Fruit fly (Drosophila melanogaster) whole organism, adult: Measurements from ENCODE around the gene I-3.

Experiments used
- CG11617 ChIP-seq: fragments of 200-800 bp; sonication (Bioruptor generic); optimal IDR thresholded peaks from 2 replicates; lab custom pipeline; 2017; ENCODE audit warnings: mild to moderate bottlenecking, missing biosample characterization, missing genetic modification reagents, missing genetic modification characterization
- CG12768 ChIP-seq: fragments of 200-800 bp; sonication (Bioruptor generic); optimal IDR thresholded peaks from 2 replicates; lab custom pipeline; 2017; ENCODE audit warnings: missing biosample characterization, missing genetic modification characterization, mild to moderate bottlenecking, moderate library complexity, missing genetic modification reagents
- CG14711 ChIP-seq: fragments of 200-800 bp; sonication (Bioruptor generic); optimal IDR thresholded peaks from 2 replicates; lab custom pipeline; 2018; ENCODE audit warnings: missing biosample characterization, mild to moderate bottlenecking, missing genetic modification characterization, moderate library complexity
- Hr96 ChIP-seq: fragments of 200-800 bp; sonication (Bioruptor generic); optimal IDR thresholded peaks from 2 replicates; lab custom pipeline; 2016; ENCODE audit warnings: missing biosample characterization, missing genetic modification characterization
- ovo ChIP-seq: fragments of 200-800 bp; sonication (Bioruptor generic); optimal IDR thresholded peaks from 2 replicates; lab custom pipeline; 2016; ENCODE audit warnings: missing biosample characterization, missing genetic modification characterization
- pad ChIP-seq: fragments of 200-800 bp; sonication (Bioruptor generic); optimal IDR thresholded peaks from 3 replicates; lab custom pipeline; 2017; ENCODE audit warnings: missing biosample characterization, missing genetic modification characterization, mild to moderate bottlenecking, moderate library complexity, missing genetic modification reagents
- tj ChIP-seq: fragments of 200-800 bp; sonication (Bioruptor generic); optimal IDR thresholded peaks from 3 replicates; lab custom pipeline; 2017; ENCODE audit warnings: missing biosample characterization, mild to moderate bottlenecking, missing genetic modification characterization, moderate library complexity
- toe ChIP-seq: fragments of 200-800 bp; sonication (Bioruptor generic); optimal IDR thresholded peaks from 2 replicates; lab custom pipeline; 2016; ENCODE audit warnings: missing biosample characterization, missing genetic modification characterization

DNA sequence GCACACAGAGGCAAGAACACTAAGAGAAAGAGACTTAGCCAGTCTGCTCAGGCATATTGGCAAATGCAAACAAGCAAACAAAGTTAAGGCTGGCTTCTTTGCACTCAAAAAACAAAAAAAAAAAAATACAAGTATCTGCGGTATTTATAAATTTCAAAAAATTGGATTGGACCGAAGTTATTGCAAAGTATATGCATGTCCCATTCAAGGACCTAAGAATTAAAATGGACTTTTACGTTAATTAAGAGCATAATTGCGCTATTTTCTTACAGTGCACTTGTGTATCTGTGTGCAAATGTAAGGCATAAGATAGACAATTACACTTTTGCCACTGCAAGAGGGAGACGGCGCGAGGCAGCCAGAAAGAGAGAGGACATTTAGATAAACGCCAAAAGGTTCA, 18.7 kb downstream of the I-3 start:
- TF ChIP-seq pad (GFP tag; lab: Kevin White, UChicago) (no peak), CG12768 (no peak), toe (no peak), tj (GFP tag; lab: Kevin White, UChicago) (no peak), CG11617 (GFP tag; lab: Kevin White, UChicago) (no peak), Hr96 (no peak), CG14711 (tag; lab: Kevin White, UChicago) (no peak), ovo (GFP tag; lab: Kevin White, UChicago) (no peak)
